Worm (Caenorhabditis elegans) whole organism, midembryonic: ENCODE measurements around the gene fbxc-25.

ENCODE experiments used
- T22C8.4 ChIP-seq: fragments of 200-800 bp; sonication (Bioruptor generic); IDR thresholded peaks from 2 replicates; pipeline ENCODE4 v1.3.6; 2022; ENCODE audit warnings: missing genetic modification characterization, missing compliant biosample characterization
- flt-1 ChIP-seq: fragments of 200-800 bp; sonication (Bioruptor generic); IDR thresholded peaks from 2 replicates; pipeline ENCODE4 v1.3.6; 2022; ENCODE audit warnings: missing genetic modification characterization, missing compliant biosample characterization
- klf-2 ChIP-seq: fragments of 200-800 bp; sonication (Bioruptor generic); conservative IDR thresholded peaks from 2 replicates; pipeline ENCODE4 v1.3.6; 2022; ENCODE audit warnings: missing genetic modification reagents, missing genetic modification characterization, missing compliant biosample characterization
- ref-1 ChIP-seq: fragments of 200-800 bp; sonication (Bioruptor generic); conservative IDR thresholded peaks from 2 replicates; pipeline ENCODE4 v1.3.6; 2022; ENCODE audit warnings: missing genetic modification reagents, missing genetic modification characterization, missing compliant biosample characterization
- tab-1 ChIP-seq: fragments of 200-800 bp; sonication (Bioruptor generic); IDR thresholded peaks from 2 replicates; pipeline ENCODE4 v1.3.6; 2022; ENCODE audit warnings: missing genetic modification characterization, missing compliant biosample characterization
- ztf-23 ChIP-seq: fragments of 200-800 bp; sonication (Bioruptor generic); IDR thresholded peaks from 2 replicates; pipeline ENCODE4 v1.3.6; 2022; ENCODE audit warnings: missing genetic modification reagents, missing genetic modification characterization, missing compliant biosample characterization
- ztf-29 ChIP-seq: fragments of 200-800 bp; sonication (Bioruptor generic); IDR thresholded peaks from 2 replicates; pipeline ENCODE4 v1.3.6; 2022; ENCODE audit warnings: missing genetic modification reagents, missing genetic modification characterization, missing compliant biosample characterization

DNA sequence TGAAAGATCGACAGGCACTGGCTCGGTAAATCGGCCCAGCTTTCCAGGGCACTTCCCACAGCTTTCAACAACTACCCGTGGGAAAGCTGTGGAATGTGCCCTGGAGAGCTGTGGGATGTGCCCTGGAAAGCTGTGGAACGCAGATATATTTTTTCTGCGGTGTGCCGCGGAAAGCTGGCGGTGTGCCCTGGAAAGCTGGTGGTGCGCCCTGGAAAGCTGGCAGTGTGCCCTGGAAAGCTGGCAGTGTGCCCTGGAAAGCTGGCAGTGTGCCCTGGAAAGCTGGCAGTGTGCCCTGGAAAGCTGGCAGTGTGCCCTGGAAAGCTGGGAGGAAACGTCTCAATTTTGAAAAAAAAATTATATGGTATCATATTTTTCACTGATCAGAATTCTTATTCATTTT lies 22.3 kb downstream of the fbxc-25 start:
- TF ChIP-seq ztf-29 (GFP tag; lab: Robert Waterston, UW) = no peak
- no peak for TF ChIP-seq ztf-23 (GFP tag; lab: Robert Waterston, UW)
- no peak for TF ChIP-seq ref-1 (GFP tag; lab: Robert Waterston, UW)
- TF ChIP-seq tab-1 = no peak
- no peak for TF ChIP-seq flt-1
- TF ChIP-seq T22C8.4 (GFP tag; lab: Robert Waterston, UW) = no peak
- no peak for TF ChIP-seq klf-2 (GFP tag; lab: Robert Waterston, UW)
